In the genomic region with DNA sequence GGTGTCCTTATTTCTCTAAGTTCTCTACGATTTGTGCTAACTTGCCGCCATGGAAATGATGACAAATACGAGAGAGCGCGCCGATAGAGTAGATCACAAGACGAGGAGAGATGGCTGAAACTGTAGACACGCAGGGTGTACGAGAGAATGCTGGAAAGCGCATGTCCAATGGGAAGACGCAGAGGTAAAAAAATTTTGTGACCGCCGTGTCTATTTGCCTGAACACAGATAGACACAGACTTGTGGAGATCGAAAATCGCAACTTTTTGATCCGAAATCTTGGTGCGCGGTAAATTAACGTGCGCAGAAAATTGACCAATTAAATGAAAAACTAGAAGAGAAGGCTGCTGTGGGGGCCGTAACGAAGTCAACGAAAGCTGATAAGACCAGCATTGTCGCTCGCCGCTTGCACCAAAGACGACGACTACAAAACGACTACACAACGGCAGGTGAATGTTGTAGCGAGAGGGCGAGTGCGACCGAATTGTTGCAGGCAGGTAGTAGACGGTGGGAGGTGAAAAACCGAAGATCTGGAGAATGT, we compare ENCODE assay signal across 4 worm cellular contexts.
A peak's percentile ranks its signal among the peaks of the same experiment; 100 is the strongest.
TF ChIP-seq lines count a peak whose summit lies in the region.

No protein-coding gene starts in this region.

TF ChIP-seq in whole organism, L1 larva, 84 proteins besides CTCF, POLR2A, EP300 and RAD21 (continued from another document and continues in another):
- peak; percentile 1 for TF ChIP-seq unc-86 (tag; optimal IDR thresholded peaks at IDR 0.05; lab: Kevin White, UChicago)
- peak; percentile 72 to 81 for TF ChIP-seq efl-1 (optimal IDR thresholded peaks at IDR 0.05; lab: Kevin White, UChicago)
- TF ChIP-seq efl-1 (GFP tag; optimal IDR thresholded peaks at IDR 0.05 in 1 of 2; lab: Kevin White, UChicago): peak; percentile 39 to 93
- peak; percentile 96 for TF ChIP-seq lin-14 (GFP tag; optimal IDR thresholded peaks at IDR 0.05; lab: Kevin White, UChicago)
- peak; percentile 93 for TF ChIP-seq snu-23 (GFP tag; optimal IDR thresholded peaks at IDR 0.05; lab: Kevin White, UChicago)
- no peak for TF ChIP-seq efl-3 (GFP tag; optimal IDR thresholded peaks at IDR 0.05; lab: Kevin White, UChicago)
- no peak for TF ChIP-seq zip-4 (GFP tag; optimal IDR thresholded peaks at IDR 0.05; lab: Kevin White, UChicago)
- TF ChIP-seq ceh-63 (GFP tag; optimal IDR thresholded peaks at IDR 0.05; lab: Kevin White, UChicago): no peak
- TF ChIP-seq dpl-1 (GFP tag; optimal IDR thresholded peaks at IDR 0.05; lab: Kevin White, UChicago): peak; percentile 48 to 68 (median 54)
- peak; percentile 4 for TF ChIP-seq unc-130 (tag; optimal IDR thresholded peaks at IDR 0.05; lab: Kevin White, UChicago)
- no peak for TF ChIP-seq hlh-17 (GFP tag; optimal IDR thresholded peaks at IDR 0.05; lab: Kevin White, UChicago; ENCODE audit: borderline replicate concordance)
- peak; percentile 13 to 71 (median 69) for TF ChIP-seq ceh-82 (tag; optimal IDR thresholded peaks at IDR 0.05; lab: Kevin White, UChicago)
- TF ChIP-seq unc-30 (tag; optimal IDR thresholded peaks at IDR 0.05; lab: Kevin White, UChicago): no peak
- TF ChIP-seq nhr-84 (tag; optimal IDR thresholded peaks at IDR 0.05; lab: Kevin White, UChicago): no peak
- TF ChIP-seq tlp-1 (tag; optimal IDR thresholded peaks at IDR 0.05; lab: Kevin White, UChicago): no peak
- no peak for TF ChIP-seq ztf-11 (tag; optimal IDR thresholded peaks at IDR 0.05; lab: Kevin White, UChicago)
- peak; percentile 88 for TF ChIP-seq nhr-90 (tag; optimal IDR thresholded peaks at IDR 0.05; lab: Kevin White, UChicago; ENCODE audit: poor library complexity)
- peak; percentile 51 for TF ChIP-seq pax-3 (tag; optimal IDR thresholded peaks at IDR 0.05; lab: Kevin White, UChicago)
- TF ChIP-seq Y116A8C.19 (tag; optimal IDR thresholded peaks at IDR 0.05; lab: Kevin White, UChicago; ENCODE audit: borderline replicate concordance): no peak
- peak; percentile 80 for TF ChIP-seq nhr-19 (GFP tag; conservative IDR thresholded peaks at IDR 0.05; lab: Robert Waterston, UW)
- TF ChIP-seq isw-1 (GFP tag; IDR thresholded peaks at IDR 0.05; lab: Robert Waterston, UW): peak; percentile 63
- TF ChIP-seq nhr-47 (tag; optimal IDR thresholded peaks at IDR 0.05; lab: Kevin White, UChicago): peak; percentile 87
- TF ChIP-seq nhr-20 (tag; optimal IDR thresholded peaks at IDR 0.05; lab: Kevin White, UChicago): peak; percentile 96
- TF ChIP-seq elt-3 (tag; optimal IDR thresholded peaks at IDR 0.05; lab: Kevin White, UChicago): peak in 3 of 6 experiments; percentile 51 to 83 (median 73)
- TF ChIP-seq mef-2 (tag; optimal IDR thresholded peaks at IDR 0.05; lab: Kevin White, UChicago): no peak
- peak; percentile 92 for TF ChIP-seq tbx-2 (tag; optimal IDR thresholded peaks at IDR 0.05; lab: Kevin White, UChicago)
- TF ChIP-seq pqm-1 (tag; optimal IDR thresholded peaks at IDR 0.05; lab: Kevin White, UChicago): no peak
- peak; percentile 56; the same call in 1 of the 2 replicates for TF ChIP-seq ceh-88 (GFP tag; IDR thresholded peaks at IDR 0.05; lab: Robert Waterston, UW)
- TF ChIP-seq vab-15 (tag; optimal IDR thresholded peaks at IDR 0.05; lab: Kevin White, UChicago): no peak
- TF ChIP-seq nhr-11 (tag; optimal IDR thresholded peaks at IDR 0.05; lab: Kevin White, UChicago): peak; percentile 67

TF ChIP-seq in whole organism, L4 larva, 104 proteins besides CTCF, POLR2A, EP300 and RAD21 (continued from another document and continues in another):
- TF ChIP-seq mdl-1 (tag; optimal IDR thresholded peaks at IDR 0.05; lab: Kevin White, UChicago) (peak; percentile 72 to 78), sdz-12 (GFP tag; optimal IDR thresholded peaks at IDR 0.05; lab: Kevin White, UChicago) (no peak), mes-2 (tag; optimal IDR thresholded peaks at IDR 0.05; lab: Kevin White, UChicago; ENCODE audit: poor library complexity, severe bottlenecking) (peak; percentile 59), unc-62 (GFP tag; optimal IDR thresholded peaks at IDR 0.05 in 1 of 2; lab: Kevin White, UChicago) (peak in 1 of 2 experiments; percentile 74), unc-62 (tag; optimal IDR thresholded peaks at IDR 0.05; lab: Kevin White, UChicago) (no peak), ztf-7 (tag; optimal IDR thresholded peaks at IDR 0.05; lab: Kevin White, UChicago) (no peak), dve-1 (tag; optimal IDR thresholded peaks at IDR 0.05; lab: Kevin White, UChicago; ENCODE audit: insufficient read depth) (peak; percentile 82), daf-12 (tag; optimal IDR thresholded peaks at IDR 0.05; lab: Kevin White, UChicago) (no peak), ceh-20 (GFP tag; IDR thresholded peaks at IDR 0.05; lab: Robert Waterston, UW) (0 out of 2 replicates have a peak, but pooled peaks have one; percentile 23), Y48G9A.11 (GFP tag; IDR thresholded peaks at IDR 0.05; lab: Robert Waterston, UW) (no peak), madf-9 (GFP tag; conservative IDR thresholded peaks at IDR 0.05; lab: Robert Waterston, UW) (no peak), lin-38 (GFP tag; IDR thresholded peaks at IDR 0.05; lab: Robert Waterston, UW) (peak; percentile 42; the same call in 1 of the 2 replicates), lin-1 (GFP tag; IDR thresholded peaks at IDR 0.05; lab: Robert Waterston, UW) (no peak), spr-3 (GFP tag; optimal IDR thresholded peaks at IDR 0.05; lab: Kevin White, UChicago) (no peak), pqm-1 (tag; optimal IDR thresholded peaks at IDR 0.05; lab: Kevin White, UChicago) (no peak), D1046.2 (GFP tag; IDR thresholded peaks at IDR 0.05; lab: Robert Waterston, UW) (no peak), daf-8 (GFP tag; IDR thresholded peaks at IDR 0.05; lab: Robert Waterston, UW) (no peak), ces-1 (GFP tag; optimal IDR thresholded peaks at IDR 0.05; lab: Kevin White, UChicago) (no peak), nhr-77 (tag; optimal IDR thresholded peaks at IDR 0.05; lab: Kevin White, UChicago) (peak; percentile 41), spr-1 (tag; optimal IDR thresholded peaks at IDR 0.05; lab: Kevin White, UChicago) (peak; percentile 46), lir-3 (tag; optimal IDR thresholded peaks at IDR 0.05; lab: Kevin White, UChicago) (no peak), dmd-6 (GFP tag; IDR thresholded peaks at IDR 0.05; lab: Robert Waterston, UW) (peak; percentile 72), ceh-44 (GFP tag; IDR thresholded peaks at IDR 0.05; lab: Robert Waterston, UW) (no peak), lin-29 (GFP tag; IDR thresholded peaks at IDR 0.05; lab: Robert Waterston, UW) (no peak), vab-7 (GFP tag; IDR thresholded peaks at IDR 0.05; lab: Robert Waterston, UW) (no peak), T26A8.4 (GFP tag; IDR thresholded peaks at IDR 0.05; lab: Robert Waterston, UW) (no peak), snpc-1.2 (GFP tag; IDR thresholded peaks at IDR 0.05; lab: Robert Waterston, UW) (no peak), ztf-11 (tag; optimal IDR thresholded peaks at IDR 0.05; lab: Kevin White, UChicago) (no peak), lim-7 (GFP tag; IDR thresholded peaks at IDR 0.05; lab: Robert Waterston, UW) (no peak), zfp-3 (GFP tag; conservative IDR thresholded peaks at IDR 0.05; lab: Robert Waterston, UW) (no peak), ctbp-1 (GFP tag; IDR thresholded peaks at IDR 0.05; lab: Robert Waterston, UW) (no peak), aha-1 (tag; lab: Kevin White, UChicago) (peak; percentile 73), nhr-42 (GFP tag; IDR thresholded peaks at IDR 0.05; lab: Robert Waterston, UW) (no peak), egl-43 (GFP tag; IDR thresholded peaks at IDR 0.05; lab: Robert Waterston, UW) (no peak)

TF ChIP-seq in whole organism, late embryonic, 69 proteins besides CTCF, POLR2A, EP300 and RAD21 (continued from another document):
- TF ChIP-seq Y22D7AL.16 (tag; optimal IDR thresholded peaks at IDR 0.05; lab: Kevin White, UChicago) (no peak), npax-4 (tag; optimal IDR thresholded peaks at IDR 0.05; lab: Kevin White, UChicago) (no peak), sdc-2 (tag; optimal IDR thresholded peaks at IDR 0.05; lab: Kevin White, UChicago) (no peak), hlh-13 (GFP tag; optimal IDR thresholded peaks at IDR 0.05; lab: Kevin White, UChicago) (no peak)

TF ChIP-seq in whole organism, young adult, 124 proteins besides CTCF, POLR2A, EP300 and RAD21 (continued from another document):
- TF ChIP-seq nhr-27 (tag; optimal IDR thresholded peaks at IDR 0.05; lab: Kevin White, UChicago): no peak
- no peak for TF ChIP-seq sptf-2 (GFP tag; optimal IDR thresholded peaks at IDR 0.05; lab: Kevin White, UChicago)
- TF ChIP-seq aptf-2 (GFP tag; conservative IDR thresholded peaks at IDR 0.05; lab: Robert Waterston, UW): no peak
- TF ChIP-seq B0261.1 (tag; optimal IDR thresholded peaks at IDR 0.05; lab: Kevin White, UChicago): no peak
- peak; percentile 35 for TF ChIP-seq chd-7 (tag; optimal IDR thresholded peaks at IDR 0.05; lab: Kevin White, UChicago)
- peak; percentile 30 for TF ChIP-seq atf-7 (tag; optimal IDR thresholded peaks at IDR 0.05; lab: Kevin White, UChicago)
- no peak for TF ChIP-seq ceh-79 (tag; optimal IDR thresholded peaks at IDR 0.05; lab: Kevin White, UChicago)
- no peak for TF ChIP-seq T07F8.4 (tag; optimal IDR thresholded peaks at IDR 0.05; lab: Kevin White, UChicago)
- TF ChIP-seq ceh-100 (GFP tag; IDR thresholded peaks at IDR 0.05; lab: Robert Waterston, UW): no peak
- TF ChIP-seq snpc-3.4 (tag; optimal IDR thresholded peaks at IDR 0.05; lab: Kevin White, UChicago): no peak
- TF ChIP-seq snpc-1.1 (tag; optimal IDR thresholded peaks at IDR 0.05; lab: Kevin White, UChicago; ENCODE audit: insufficient read depth): no peak
- no peak for TF ChIP-seq lag-1 (GFP tag; IDR thresholded peaks at IDR 0.05; lab: Robert Waterston, UW)
- peak; percentile 71 for TF ChIP-seq attf-5 (GFP tag; optimal IDR thresholded peaks at IDR 0.05; lab: Kevin White, UChicago)
- TF ChIP-seq F10E7.11 (tag; optimal IDR thresholded peaks at IDR 0.05; lab: Kevin White, UChicago): no peak
- no peak for TF ChIP-seq akir-1 (GFP tag; optimal IDR thresholded peaks at IDR 0.05; lab: Kevin White, UChicago)
- TF ChIP-seq ZK185.1 (tag; optimal IDR thresholded peaks at IDR 0.05; lab: Kevin White, UChicago; ENCODE audit: poor library complexity, severe bottlenecking): peak; percentile 57
- no peak for TF ChIP-seq sdz-38 (tag; optimal IDR thresholded peaks at IDR 0.05; lab: Kevin White, UChicago)
- no peak for TF ChIP-seq lsy-27 (tag; optimal IDR thresholded peaks at IDR 0.05; lab: Kevin White, UChicago; ENCODE audit: borderline replicate concordance, insufficient read depth)
- peak; percentile 58; the same call in 1 of the 2 replicates for TF ChIP-seq nfyb-1 (GFP tag; IDR thresholded peaks at IDR 0.05; lab: Robert Waterston, UW)
- peak; percentile 78 for TF ChIP-seq efl-1 (GFP tag; optimal IDR thresholded peaks at IDR 0.05; lab: Kevin White, UChicago)
- TF ChIP-seq ets-4 (GFP tag; optimal IDR thresholded peaks at IDR 0.05; lab: Kevin White, UChicago): no peak
- peak; percentile 72 for TF ChIP-seq K12H6.12 (tag; optimal IDR thresholded peaks at IDR 0.05; lab: Kevin White, UChicago)
- TF ChIP-seq Y79H2A.3 (GFP tag; conservative IDR thresholded peaks at IDR 0.05; lab: Robert Waterston, UW): no peak
- TF ChIP-seq egrh-3 (GFP tag; IDR thresholded peaks at IDR 0.05; lab: Robert Waterston, UW): no peak
- no peak for TF ChIP-seq zim-3 (tag; optimal IDR thresholded peaks at IDR 0.05; lab: Kevin White, UChicago)
- 0 out of 2 replicates have a peak, but pooled peaks have one; percentile 48 for TF ChIP-seq cebp-1 (GFP tag; IDR thresholded peaks at IDR 0.05; lab: Robert Waterston, UW)
- TF ChIP-seq cebp-1 (tag; optimal IDR thresholded peaks at IDR 0.05; lab: Kevin White, UChicago): peak; percentile 72
- no peak for TF ChIP-seq tlf-1 (GFP tag; optimal IDR thresholded peaks at IDR 0.05; lab: Kevin White, UChicago)
- TF ChIP-seq lin-35 (GFP tag; optimal IDR thresholded peaks at IDR 0.05; lab: Kevin White, UChicago): peak in 1 of 3 experiments; percentile 34
- no peak for TF ChIP-seq ztf-25 (GFP tag; IDR thresholded peaks at IDR 0.05; lab: Robert Waterston, UW)
- TF ChIP-seq hlh-26 (GFP tag; conservative IDR thresholded peaks at IDR 0.05; lab: Robert Waterston, UW): no peak
- no peak for TF ChIP-seq B0035.1 (tag; optimal IDR thresholded peaks at IDR 0.05; lab: Kevin White, UChicago)
- TF ChIP-seq pbrm-1 (GFP tag; IDR thresholded peaks at IDR 0.05; lab: Robert Waterston, UW): no peak
- peak; percentile 28 for TF ChIP-seq tbp1 (GFP tag; optimal IDR thresholded peaks at IDR 0.05; lab: Kevin White, UChicago)
- TF ChIP-seq rec-8 (tag; optimal IDR thresholded peaks at IDR 0.05; lab: Kevin White, UChicago): no peak
- TF ChIP-seq mcd-1 (GFP tag; IDR thresholded peaks at IDR 0.05; lab: Robert Waterston, UW): 0 out of 2 replicates have a peak, but pooled peaks have one; percentile 5
- TF ChIP-seq F33H1.4 (GFP tag; IDR thresholded peaks at IDR 0.05; lab: Robert Waterston, UW): no peak
- no peak for TF ChIP-seq mel-28 (tag; optimal IDR thresholded peaks at IDR 0.05; lab: Kevin White, UChicago; ENCODE audit: borderline replicate concordance)
- TF ChIP-seq ama-1 (optimal IDR thresholded peaks at IDR 0.05; lab: Kevin White, UChicago): no peak
- no peak for TF ChIP-seq ama-1 (GFP tag; optimal IDR thresholded peaks at IDR 0.05; lab: Kevin White, UChicago)
- TF ChIP-seq F57C9.4 (tag; optimal IDR thresholded peaks at IDR 0.05; lab: Kevin White, UChicago): no peak
- TF ChIP-seq nhr-179 (tag; optimal IDR thresholded peaks at IDR 0.05; lab: Kevin White, UChicago): no peak
- TF ChIP-seq madf-8 (GFP tag; conservative IDR thresholded peaks at IDR 0.05; lab: Robert Waterston, UW): peak; percentile 64
- TF ChIP-seq unc-130 (GFP tag; optimal IDR thresholded peaks at IDR 0.05; lab: Kevin White, UChicago): no peak
- TF ChIP-seq F22D6.2 (tag; optimal IDR thresholded peaks at IDR 0.05; lab: Kevin White, UChicago): no peak
- TF ChIP-seq mes-4 (tag; optimal IDR thresholded peaks at IDR 0.05; lab: Kevin White, UChicago): no peak
- no peak for TF ChIP-seq rpc-1 (optimal IDR thresholded peaks at IDR 0.05; lab: Kevin White, UChicago)
- TF ChIP-seq rpc-1 (tag; optimal IDR thresholded peaks at IDR 0.05; lab: Kevin White, UChicago): no peak
- TF ChIP-seq Y53G8AR.9 (GFP tag; conservative IDR thresholded peaks at IDR 0.05; lab: Robert Waterston, UW): no peak
